Worm (Caenorhabditis elegans) whole organism, mixed stage, embryonic: ENCODE data around the gene ftt-2.

ENCODE experiments used
- blmp-1 ChIP-seq: fragments of 150-350 bp; optimal IDR thresholded peaks from 2 replicates; lab custom pipeline; 2014; ENCODE audit warnings: missing biosample characterization, missing genetic modification characterization
- ceh-43 ChIP-seq: fragments of 200-800 bp; sonication (Bioruptor generic); optimal IDR thresholded peaks from 2 replicates; lab custom pipeline; 2018; ENCODE audit warnings: mild to moderate bottlenecking, missing genetic modification characterization, moderate library complexity, missing compliant biosample characterization
- elt-1 ChIP-seq: sonication (generic microtip); optimal IDR thresholded peaks from 2 replicates; lab custom pipeline; 2017; ENCODE audit warnings: missing genetic modification characterization, mild to moderate bottlenecking, missing compliant biosample characterization, antibody characterized with exemption, moderate library complexity, borderline replicate concordance; ENCODE audit not compliant: insufficient read depth
- elt-3 ChIP-seq: fragments of 150-350 bp; optimal IDR thresholded peaks from 2 replicates; lab custom pipeline; 2014; ENCODE audit warnings: missing biosample characterization, missing genetic modification characterization
- lin-13 ChIP-seq: fragments of 150-350 bp; optimal IDR thresholded peaks from 2 replicates; lab custom pipeline; 2014; ENCODE audit warnings: missing biosample characterization, missing genetic modification characterization
- lsy-2 ChIP-seq: fragments of 150-350 bp; optimal IDR thresholded peaks from 2 replicates; lab custom pipeline; 2014; ENCODE audit warnings: missing biosample characterization, missing genetic modification characterization
- nhr-12 ChIP-seq: fragments of 150-350 bp; optimal IDR thresholded peaks from 2 replicates; lab custom pipeline; 2014; ENCODE audit warnings: missing biosample characterization, missing genetic modification characterization
- nhr-28 ChIP-seq: fragments of 150-350 bp; optimal IDR thresholded peaks from 2 replicates; lab custom pipeline; 2014; ENCODE audit warnings: missing biosample characterization, missing genetic modification characterization
- pha-4 ChIP-seq: fragments of 150-350 bp; optimal IDR thresholded peaks from 2 replicates; lab custom pipeline; 2018; ENCODE audit warnings: missing biosample characterization, missing genetic modification reagents, missing genetic modification characterization
- unc-39 ChIP-seq: fragments of 150-350 bp; optimal IDR thresholded peaks from 2 replicates; lab custom pipeline; 2014; ENCODE audit warnings: missing biosample characterization, missing genetic modification characterization
- ztf-11 ChIP-seq: fragments of 150-350 bp; optimal IDR thresholded peaks from 2 replicates; lab custom pipeline; 2014; ENCODE audit warnings: missing biosample characterization, missing genetic modification characterization

DNA sequence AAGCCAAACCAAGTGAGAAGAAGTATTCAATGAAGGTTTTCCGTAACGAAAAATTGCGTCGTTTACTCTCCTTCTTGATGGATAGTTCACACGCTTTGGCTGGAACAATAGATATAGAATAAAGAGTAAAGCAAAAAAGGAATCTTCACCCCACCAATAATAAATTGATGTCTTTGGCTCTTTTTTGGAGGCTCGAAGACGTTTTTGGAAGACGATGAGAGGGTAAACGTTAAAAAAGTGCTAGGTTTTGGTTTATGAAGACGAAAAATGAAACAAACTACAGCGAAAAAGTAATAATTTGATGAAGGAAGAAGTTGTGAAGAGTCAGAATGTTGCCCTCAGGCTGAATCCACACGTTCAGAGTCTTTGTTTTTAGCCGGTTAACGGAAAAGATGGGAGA, 16.8 kb upstream of the ftt-2 start, which contains the start of gene sto-3:
- TF ChIP-seq elt-1 (tag; lab: Kevin White, UChicago) = no peak
- no peak for TF ChIP-seq lsy-2
- no peak for TF ChIP-seq unc-39 (tag; lab: Kevin White, UChicago)
- no peak for TF ChIP-seq ztf-11 (tag; lab: Kevin White, UChicago)
- no peak for TF ChIP-seq ceh-43 (GFP tag; lab: Kevin White, UChicago)
- no peak for TF ChIP-seq blmp-1 (tag; lab: Kevin White, UChicago)
- TF ChIP-seq elt-3 = no peak
- TF ChIP-seq nhr-28 (tag; lab: Kevin White, UChicago) = no peak
- TF ChIP-seq lin-13 (tag; lab: Kevin White, UChicago) = no peak
- TF ChIP-seq nhr-12 = no peak
- no peak for TF ChIP-seq pha-4 (tag; lab: Kevin White, UChicago)
